Fruit fly (Drosophila melanogaster): ENCODE measurements around the gene Fbp1.

- TF ChIP-seq CG8478 (optimal IDR thresholded peaks at IDR 0.05) (no peak), CTCF (optimal IDR thresholded peaks at IDR 0.05) (peak in 1 of 2 experiments; percentile 24)
These were observed 10.2 kb upstream of the Fbp1 start, which contains the start of gene Sox21a for dm6 chr3L:14108068-14108520.

Measured in S2 (cell line).